Worm (Caenorhabditis elegans) whole organism, L4 larva: ENCODE results near the gene T04C12.8.

ENCODE experiments used
- F10B5.3 ChIP-seq: sonication (generic microtip); optimal IDR thresholded peaks from 2 replicates; lab custom pipeline; 2016; ENCODE audit warnings: mild to moderate bottlenecking, missing genetic modification characterization, missing compliant biosample characterization
- F49E8.2 ChIP-seq: sonication (generic microtip); optimal IDR thresholded peaks from 2 replicates; lab custom pipeline; 2016; ENCODE audit warnings: missing compliant biosample characterization, mild to moderate bottlenecking, missing genetic modification characterization, borderline replicate concordance
- T26A8.4 ChIP-seq: fragments of 200-800 bp; sonication (Bioruptor generic); IDR thresholded peaks from 2 replicates; pipeline ENCODE4 v1.3.6; 2022; ENCODE audit warnings: missing genetic modification characterization, missing compliant biosample characterization
- Y105C5A.15 ChIP-seq: fragments of 200-800 bp; sonication (Bioruptor generic); IDR thresholded peaks from 2 replicates; pipeline ENCODE4 v1.3.6; 2022; ENCODE audit warnings: missing genetic modification characterization, missing compliant biosample characterization
- Y5F2A.4 ChIP-seq: fragments of 200-800 bp; sonication (Bioruptor generic); optimal IDR thresholded peaks from 2 replicates; lab custom pipeline; 2018; ENCODE audit warnings: mild to moderate bottlenecking, missing genetic modification characterization, missing compliant biosample characterization
- ZK546.5 ChIP-seq, 2 experiments: sonication (generic microtip); optimal IDR thresholded peaks; 2 replicates each; lab custom pipeline; 2017; ENCODE audit warnings: missing biosample characterization in 2 of 2, missing genetic modification characterization in 2 of 2
- aly-2 ChIP-seq: sonication (generic microtip); optimal IDR thresholded peaks from 2 replicates; lab custom pipeline; 2018; ENCODE audit warnings: missing biosample characterization, missing genetic modification characterization
- ama-1 ChIP-seq: fragments of 150-350 bp; optimal IDR thresholded peaks from 2 replicates; lab custom pipeline; 2014; ENCODE audit warnings: inconsistent platforms, mixed read lengths
- arid-1 ChIP-seq: fragments of 200-800 bp; sonication (Bioruptor generic); conservative IDR thresholded peaks from 2 replicates; pipeline ENCODE4 v1.3.6; 2022; ENCODE audit warnings: missing genetic modification reagents, missing genetic modification characterization, missing compliant biosample characterization
- attf-4 ChIP-seq: sonication (generic microtip); optimal IDR thresholded peaks from 3 replicates; lab custom pipeline; 2017; ENCODE audit warnings: missing biosample characterization, missing genetic modification characterization
- ceh-20 ChIP-seq: fragments of 200-800 bp; sonication (Bioruptor generic); IDR thresholded peaks from 2 replicates; pipeline ENCODE4 v1.3.6; 2022; ENCODE audit warnings: missing genetic modification reagents, missing genetic modification characterization, missing compliant biosample characterization
- ceh-32 ChIP-seq: sonication (generic microtip); optimal IDR thresholded peaks from 2 replicates; lab custom pipeline; 2016; ENCODE audit warnings: mild to moderate bottlenecking, missing genetic modification characterization, missing compliant biosample characterization; ENCODE audit not compliant: poor library complexity
- ceh-44 ChIP-seq: fragments of 200-800 bp; sonication (Bioruptor generic); IDR thresholded peaks from 2 replicates; pipeline ENCODE4 v1.3.6; 2022; ENCODE audit warnings: missing genetic modification reagents, missing genetic modification characterization, missing compliant biosample characterization
- cey-2 ChIP-seq: sonication (generic microtip); optimal IDR thresholded peaks from 3 replicates; lab custom pipeline; 2017; ENCODE audit warnings: missing genetic modification characterization, mild to moderate bottlenecking, missing compliant biosample characterization, antibody characterized with exemption, borderline replicate concordance; ENCODE audit not compliant: insufficient read depth
- daf-12 ChIP-seq: fragments of 150-350 bp; optimal IDR thresholded peaks from 2 replicates; lab custom pipeline; 2014; ENCODE audit warnings: missing biosample characterization, missing genetic modification reagents, missing genetic modification characterization
- daf-19 ChIP-seq: fragments of 200-800 bp; sonication (Bioruptor generic); conservative IDR thresholded peaks from 2 replicates; pipeline ENCODE4 v1.3.6; 2022; ENCODE audit warnings: missing genetic modification characterization, missing compliant biosample characterization
- dmd-9 ChIP-seq: fragments of 200-800 bp; sonication (Bioruptor generic); IDR thresholded peaks from 2 replicates; pipeline ENCODE4 v1.3.6; 2022; ENCODE audit warnings: missing genetic modification reagents, missing genetic modification characterization, missing compliant biosample characterization
- gei-8 ChIP-seq: fragments of 200-800 bp; sonication (Bioruptor generic); optimal IDR thresholded peaks from 2 replicates; lab custom pipeline; 2018; ENCODE audit warnings: mild to moderate bottlenecking, missing genetic modification characterization, missing compliant biosample characterization
- hlh-30 ChIP-seq: sonication (generic microtip); optimal IDR thresholded peaks from 2 replicates; lab custom pipeline; 2017; ENCODE audit warnings: antibody characterized with exemption, mild to moderate bottlenecking, missing genetic modification characterization, missing compliant biosample characterization; ENCODE audit not compliant: insufficient read depth
- jun-1 ChIP-seq: fragments of 150-350 bp; optimal IDR thresholded peaks from 2 replicates; lab custom pipeline; 2014; ENCODE audit warnings: missing biosample characterization, missing genetic modification reagents, missing genetic modification characterization
- lim-7 ChIP-seq: fragments of 200-800 bp; sonication (Bioruptor generic); IDR thresholded peaks from 2 replicates; pipeline ENCODE4 v1.3.6; 2022; ENCODE audit warnings: missing genetic modification characterization, missing compliant biosample characterization
- lin-13 ChIP-seq: fragments of 150-350 bp; optimal IDR thresholded peaks from 2 replicates; lab custom pipeline; 2014; ENCODE audit warnings: missing biosample characterization, missing genetic modification reagents, missing genetic modification characterization
- lin-29 ChIP-seq: fragments of 200-800 bp; sonication (Bioruptor generic); IDR thresholded peaks from 2 replicates; pipeline ENCODE4 v1.3.6; 2022; ENCODE audit warnings: missing genetic modification reagents, missing genetic modification characterization, missing compliant biosample characterization
- lin-38 ChIP-seq: fragments of 200-800 bp; sonication (Bioruptor generic); IDR thresholded peaks from 2 replicates; pipeline ENCODE4 v1.3.6; 2022; ENCODE audit warnings: missing genetic modification reagents, missing genetic modification characterization, missing compliant biosample characterization
- lin-39 ChIP-seq: fragments of 150-350 bp; optimal IDR thresholded peaks from 2 replicates; lab custom pipeline; 2014; ENCODE audit warnings: missing biosample characterization, missing genetic modification reagents, missing genetic modification characterization
- madf-5 ChIP-seq, 2 experiments: fragments of 200-800 bp; sonication (Bioruptor generic); IDR thresholded peaks; 2 replicates each; pipeline ENCODE4 v1.3.6; 2022; ENCODE audit warnings: missing compliant biosample characterization in 2 of 2, missing genetic modification characterization in 2 of 2
- mes-2 ChIP-seq: sonication (generic microtip); optimal IDR thresholded peaks from 2 replicates; lab custom pipeline; 2016; ENCODE audit warnings: missing genotype, mild to moderate bottlenecking, missing genetic modification characterization, missing compliant biosample characterization; ENCODE audit not compliant: poor library complexity, severe bottlenecking
- mxl-2 ChIP-seq: fragments of 200-800 bp; sonication (Bioruptor generic); conservative IDR thresholded peaks from 2 replicates; pipeline ENCODE4 v1.3.6; 2022; ENCODE audit warnings: missing genetic modification reagents, missing genetic modification characterization, missing compliant biosample characterization
- nhr-102 ChIP-seq: sonication (generic microtip); optimal IDR thresholded peaks from 2 replicates; lab custom pipeline; 2016; ENCODE audit warnings: mild to moderate bottlenecking, missing genetic modification characterization, moderate library complexity, missing compliant biosample characterization
- nhr-111 ChIP-seq: fragments of 200-800 bp; sonication (Bioruptor generic); optimal IDR thresholded peaks from 2 replicates; lab custom pipeline; 2018; ENCODE audit warnings: mild to moderate bottlenecking, missing genetic modification characterization, missing compliant biosample characterization
- nhr-41 ChIP-seq: fragments of 200-800 bp; sonication (Bioruptor generic); IDR thresholded peaks from 2 replicates; pipeline ENCODE4 v1.3.6; 2022; ENCODE audit warnings: missing genetic modification reagents, missing genetic modification characterization, missing compliant biosample characterization
- nhr-42 ChIP-seq: fragments of 200-800 bp; sonication (Bioruptor generic); IDR thresholded peaks from 2 replicates; pipeline ENCODE4 v1.3.6; 2022; ENCODE audit warnings: missing genetic modification characterization, missing compliant biosample characterization
- nhr-48 ChIP-seq: sonication (generic microtip); optimal IDR thresholded peaks from 2 replicates; lab custom pipeline; 2016; ENCODE audit warnings: mild to moderate bottlenecking, missing genetic modification characterization, missing compliant biosample characterization
- nhr-6 ChIP-seq: fragments of 150-350 bp; optimal IDR thresholded peaks from 2 replicates; lab custom pipeline; 2014; ENCODE audit warnings: missing biosample characterization, missing genetic modification characterization
- pha-4 ChIP-seq, 2 experiments: fragments of 150-350 bp in 1 of 2; fragments of 200-800 bp in 1 of 2; sonication (Bioruptor generic) in 1 of 2; IDR thresholded peaks in 1 of 2; optimal IDR thresholded peaks in 1 of 2; 2 replicates each; pipeline versions ENCODE4 v1.3.6 to Lab custom; 2014 to 2022; ENCODE audit warnings: missing genetic modification characterization in 2 of 2, missing genetic modification reagents in 2 of 2, missing biosample characterization in 1 of 2, missing compliant biosample characterization in 1 of 2
- php-3 ChIP-seq: fragments of 200-800 bp; sonication (Bioruptor generic); IDR thresholded peaks from 2 replicates; pipeline ENCODE4 v1.3.6; 2022; ENCODE audit warnings: missing genetic modification reagents, missing genetic modification characterization, missing compliant biosample characterization
- pqm-1 ChIP-seq: sonication (generic microtip); optimal IDR thresholded peaks from 2 replicates; lab custom pipeline; 2017; ENCODE audit warnings: missing biosample characterization, missing genetic modification characterization
- saeg-2 ChIP-seq: fragments of 200-800 bp; sonication (Bioruptor generic); IDR thresholded peaks from 2 replicates; pipeline ENCODE4 v1.3.6; 2022; ENCODE audit warnings: missing genetic modification reagents, missing genetic modification characterization, missing compliant biosample characterization
- skn-1 ChIP-seq: fragments of 150-350 bp; optimal IDR thresholded peaks from 2 replicates; lab custom pipeline; 2014; ENCODE audit warnings: missing biosample characterization, missing genetic modification characterization
- spr-3 ChIP-seq: fragments of 200-800 bp; sonication (Bioruptor generic); optimal IDR thresholded peaks from 2 replicates; lab custom pipeline; 2018; ENCODE audit warnings: mild to moderate bottlenecking, missing genetic modification characterization, missing compliant biosample characterization
- tag-97 ChIP-seq: fragments of 200-800 bp; sonication (Bioruptor generic); IDR thresholded peaks from 2 replicates; pipeline ENCODE4 v1.3.6; 2022; ENCODE audit warnings: missing genetic modification characterization, missing compliant biosample characterization
- tra-1 ChIP-seq: fragments of 200-800 bp; sonication (Bioruptor generic); IDR thresholded peaks from 2 replicates; pipeline ENCODE4 v1.3.6; 2022; ENCODE audit warnings: missing genetic modification reagents, missing genetic modification characterization, missing compliant biosample characterization
- unc-130 ChIP-seq: sonication (generic microtip); optimal IDR thresholded peaks from 2 replicates; lab custom pipeline; 2016; ENCODE audit warnings: missing genetic modification reagents, missing genetic modification characterization, missing compliant biosample characterization
- zag-1 ChIP-seq: fragments of 150-350 bp; optimal IDR thresholded peaks from 2 replicates; lab custom pipeline; 2014; ENCODE audit warnings: missing biosample characterization, missing genetic modification characterization
- zip-2 ChIP-seq: fragments of 150-350 bp; optimal IDR thresholded peaks from 2 replicates; lab custom pipeline; 2014; ENCODE audit warnings: missing biosample characterization, missing genetic modification characterization

T04C12.8 gene

ce11 chrV:11076403-11076802, 7.2 kb upstream of the T04C12.8 start (continued):
- TF ChIP-seq madf-5 (GFP tag; IDR thresholded peaks at IDR 0.05; lab: Robert Waterston, UW), result peak in 1 of 2 experiments; percentile 83; a peak in 2 of 4 replicates
- TF ChIP-seq ZK546.5 (tag; optimal IDR thresholded peaks at IDR 0.05; lab: Kevin White, UChicago), result no peak
- TF ChIP-seq mxl-2 (GFP tag; lab: Robert Waterston, UW), result peak; percentile 50; the same call in 1 of the 2 replicates
- TF ChIP-seq gei-8, result no peak
- no peak for TF ChIP-seq zag-1 (tag; lab: Kevin White, UChicago)
- TF ChIP-seq lin-38 (GFP tag; lab: Robert Waterston, UW), result peak; percentile 83
- TF ChIP-seq nhr-111 (GFP tag; lab: Kevin White, UChicago), result no peak
- no peak for TF ChIP-seq attf-4 (tag; lab: Kevin White, UChicago)
- TF ChIP-seq hlh-30 (tag; lab: Kevin White, UChicago), result peak; percentile 22

ce11 chrV:11076028-11076402, 6.9 kb upstream of the T04C12.8 start:
- TF ChIP-seq F10B5.3 (peak; percentile 16), pha-4 (GFP tag; IDR thresholded peaks at IDR 0.05; lab: Robert Waterston, UW) (no peak), pha-4 (tag; optimal IDR thresholded peaks at IDR 0.05; lab: Kevin White, UChicago) (no peak), tag-97 (GFP tag; lab: Robert Waterston, UW) (0 out of 2 replicates have a peak, but pooled peaks have one; percentile 39), saeg-2 (no peak), T26A8.4 (GFP tag; lab: Robert Waterston, UW) (0 out of 2 replicates have a peak, but pooled peaks have one; percentile 48)
- TF ChIP-seq, all 104 proteins: peak for 3

- TF ChIP-seq tra-1, result no peak
- TF ChIP-seq Y105C5A.15, result no peak
- 0 out of 2 replicates have a peak, but pooled peaks have one; percentile 9 for TF ChIP-seq dmd-9 (GFP tag; lab: Robert Waterston, UW)
- TF ChIP-seq nhr-48 (tag; lab: Kevin White, UChicago), result no peak
- TF ChIP-seq pha-4 (GFP tag; IDR thresholded peaks at IDR 0.05; lab: Robert Waterston, UW), result no peak; the same call in 1 of the 2 replicates
- TF ChIP-seq pha-4 (tag; optimal IDR thresholded peaks at IDR 0.05; lab: Kevin White, UChicago), result no peak
- TF ChIP-seq jun-1 (tag; lab: Kevin White, UChicago), result no peak
- no peak for TF ChIP-seq daf-19 (GFP tag; lab: Robert Waterston, UW)
- no peak for TF ChIP-seq php-3
- no peak for TF ChIP-seq pqm-1
- no peak for TF ChIP-seq ama-1 (lab: Kevin White, UChicago)
- TF ChIP-seq arid-1 (GFP tag; lab: Robert Waterston, UW), result no peak; the same call in 1 of the 2 replicates
- no peak for TF ChIP-seq nhr-42 (GFP tag; lab: Robert Waterston, UW)
- TF ChIP-seq lin-13 (GFP tag; lab: Kevin White, UChicago), result no peak
- TF ChIP-seq aly-2 (tag; lab: Kevin White, UChicago), result no peak
- no peak for TF ChIP-seq nhr-6 (tag; lab: Kevin White, UChicago)
- TF ChIP-seq Y5F2A.4 (GFP tag; lab: Kevin White, UChicago), result no peak
- TF ChIP-seq lin-29 (GFP tag; lab: Robert Waterston, UW), result no peak; the same call in 1 of the 2 replicates
- TF ChIP-seq daf-12 (tag; lab: Kevin White, UChicago), result no peak
- peak; percentile 39 for TF ChIP-seq mes-2
- TF ChIP-seq nhr-102 (tag; lab: Kevin White, UChicago), result no peak
- TF ChIP-seq zip-2 (tag; lab: Kevin White, UChicago), result no peak
- TF ChIP-seq ceh-32 (tag; lab: Kevin White, UChicago), result no peak
- no peak for TF ChIP-seq F49E8.2 (tag; lab: Kevin White, UChicago)
- no peak for TF ChIP-seq saeg-2
- TF ChIP-seq lin-39 (tag; lab: Kevin White, UChicago), result no peak
- no peak for TF ChIP-seq ceh-20 (GFP tag; lab: Robert Waterston, UW)
- TF ChIP-seq skn-1, result no peak
- TF ChIP-seq cey-2 (tag; lab: Kevin White, UChicago), result no peak
- no peak for TF ChIP-seq nhr-41 (GFP tag; lab: Robert Waterston, UW)
- no peak for TF ChIP-seq lim-7 (GFP tag; lab: Robert Waterston, UW)
- no peak for TF ChIP-seq ceh-44 (GFP tag; lab: Robert Waterston, UW)
- TF ChIP-seq unc-130 (GFP tag; lab: Kevin White, UChicago), result no peak
- no peak for TF ChIP-seq spr-3 (GFP tag; lab: Kevin White, UChicago)
- TF ChIP-seq lin-38 (GFP tag; lab: Robert Waterston, UW), result peak; percentile 42
These were observed 6.3 kb upstream of the T04C12.8 start for ce11 chrV:11075209-11076027.
